Fruit fly (Drosophila melanogaster): ENCODE results near the gene CG10600.
A peak's percentile ranks its signal among the peaks of the same experiment; 100 is the strongest.

The CG10600 gene

DNA sequence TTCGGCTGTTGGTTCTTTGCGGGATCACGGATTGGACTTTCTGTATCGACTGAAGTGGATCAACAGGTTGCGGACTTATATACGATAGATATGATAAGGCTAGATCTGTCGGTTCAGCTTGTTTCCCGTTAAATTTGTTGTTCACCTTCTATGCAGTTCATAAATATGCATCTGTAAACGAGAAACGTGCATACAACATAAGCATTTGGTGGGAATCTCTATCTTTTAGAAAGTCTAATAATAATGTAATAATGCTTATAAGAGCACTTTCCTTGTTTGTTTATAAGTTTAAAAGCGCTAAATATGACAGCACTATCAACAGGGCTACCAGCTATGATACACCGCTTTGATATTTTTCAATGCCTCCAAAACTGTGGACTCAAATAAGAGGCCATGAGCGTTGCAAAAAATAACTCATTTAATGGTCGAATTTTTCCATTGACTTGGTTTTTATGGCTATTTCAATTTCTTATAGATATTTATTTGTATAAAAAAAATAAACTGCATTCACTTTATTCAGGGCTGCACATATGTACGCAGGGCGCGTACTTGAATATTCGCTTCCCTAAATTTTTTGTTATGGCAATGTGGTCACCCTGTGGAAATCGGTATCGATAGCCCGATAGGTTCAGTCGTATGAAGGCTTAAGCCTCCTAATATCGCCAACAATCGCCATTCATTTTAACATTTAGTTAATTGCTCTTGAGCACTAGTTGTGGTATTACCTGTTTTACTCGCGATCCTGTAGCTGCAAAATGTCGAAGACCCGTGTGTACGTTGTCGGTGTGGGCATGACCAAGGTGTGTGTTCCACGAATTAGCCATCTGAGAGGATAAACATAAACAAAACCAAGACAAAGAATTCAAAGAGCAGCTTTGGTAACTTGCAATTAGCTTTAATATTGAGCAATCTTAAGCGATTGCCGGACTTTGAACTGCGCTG, 8.6 kb downstream of the CG10600 start, which contains the start of the genes CG17597 and ScpX:
CG17597 (minus strand) TSS at position 567 of the 942 bp plus-strand sequence.
ScpX (plus strand) TSS at position 643 of the 942 bp plus-strand sequence.
- no peak for TF ChIP-seq pan (optimal IDR thresholded peaks at IDR 0.05)
- TF ChIP-seq EcR (GFP tag; optimal IDR thresholded peaks at IDR 0.05), result no peak
- no peak for TF ChIP-seq usp (GFP tag; optimal IDR thresholded peaks at IDR 0.05)
- no peak for TF ChIP-seq psq (optimal IDR thresholded peaks at IDR 0.05)
- TF ChIP-seq CG8478 (optimal IDR thresholded peaks at IDR 0.05), result no peak
- TF ChIP-seq Dll (optimal IDR thresholded peaks at IDR 0.05), result no peak

DNA sequence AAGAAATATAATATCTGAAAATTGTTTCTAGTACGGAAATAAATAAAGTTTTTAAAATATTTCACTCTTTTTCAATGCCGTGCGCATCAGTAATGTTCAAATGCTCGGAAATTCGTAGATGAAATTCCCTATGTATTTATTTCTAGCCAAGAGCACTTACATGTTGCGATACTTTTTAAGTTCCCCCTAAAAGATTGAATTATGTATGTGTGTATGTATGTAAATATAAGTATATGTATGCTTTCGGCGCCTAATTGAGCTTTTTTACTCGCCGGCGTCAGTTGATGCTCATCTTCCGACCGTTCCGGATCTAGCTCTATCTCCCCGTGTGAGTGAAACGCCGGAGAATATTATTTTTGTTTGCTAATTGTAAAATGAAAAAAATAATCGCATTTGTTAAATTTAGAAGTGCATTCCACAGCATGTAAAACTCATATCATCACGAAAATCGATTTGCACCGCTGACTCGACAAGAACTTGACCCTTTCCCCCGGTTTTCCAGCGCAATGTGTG, 12.9 kb downstream of the CG10600 start, which contains the start of gene Ugt36E1:
Ugt36E1 (plus strand) TSS at position 275 of the 513 bp plus-strand sequence.
- TF ChIP-seq EcR (GFP tag; optimal IDR thresholded peaks at IDR 0.05), result no peak
- TF ChIP-seq usp (GFP tag; optimal IDR thresholded peaks at IDR 0.05), result no peak
- TF ChIP-seq CG8478 (optimal IDR thresholded peaks at IDR 0.05), result no peak
- TF ChIP-seq pan (optimal IDR thresholded peaks at IDR 0.05), result peak; percentile 30
- no peak for TF ChIP-seq Dll (optimal IDR thresholded peaks at IDR 0.05)
- no peak for TF ChIP-seq psq (optimal IDR thresholded peaks at IDR 0.05)

DNA sequence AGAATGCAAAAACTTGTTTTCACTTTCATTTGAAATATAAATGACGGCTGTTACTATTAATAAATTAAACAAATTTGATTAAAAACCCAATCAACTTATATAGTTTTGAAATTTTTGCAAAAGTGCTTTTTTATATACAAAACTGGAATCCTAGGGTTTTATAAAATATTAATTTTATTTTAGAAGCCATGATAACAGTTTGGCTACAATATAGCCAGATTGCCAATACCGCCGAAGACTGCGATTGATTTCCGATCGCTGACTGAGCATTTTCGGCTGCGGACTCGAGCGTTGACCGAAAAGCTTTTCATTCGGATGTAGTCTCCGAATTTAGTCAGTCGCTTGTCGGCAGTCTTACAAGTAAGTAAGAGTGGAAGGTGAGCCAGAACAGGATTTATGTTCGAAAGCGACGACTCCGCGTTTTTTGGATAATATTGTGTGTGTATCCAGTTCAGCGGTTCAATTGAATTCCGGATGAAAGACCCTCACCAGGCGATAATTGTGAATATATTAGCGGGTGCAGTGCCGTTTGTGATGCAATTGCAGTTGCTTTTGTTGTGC, 16.2 kb downstream of the CG10600 start, which contains the start of gene Ugt36D1:
Ugt36D1 (plus strand) TSS at position 306 of the 561 bp plus-strand sequence.
- no peak for TF ChIP-seq usp (GFP tag; optimal IDR thresholded peaks at IDR 0.05)
- no peak for TF ChIP-seq CG8478 (optimal IDR thresholded peaks at IDR 0.05)
- TF ChIP-seq psq (optimal IDR thresholded peaks at IDR 0.05), result no peak
- TF ChIP-seq pan (optimal IDR thresholded peaks at IDR 0.05), result no peak
- TF ChIP-seq EcR (GFP tag; optimal IDR thresholded peaks at IDR 0.05), result peak in 1 of 2 experiments; percentile 21

DNA sequence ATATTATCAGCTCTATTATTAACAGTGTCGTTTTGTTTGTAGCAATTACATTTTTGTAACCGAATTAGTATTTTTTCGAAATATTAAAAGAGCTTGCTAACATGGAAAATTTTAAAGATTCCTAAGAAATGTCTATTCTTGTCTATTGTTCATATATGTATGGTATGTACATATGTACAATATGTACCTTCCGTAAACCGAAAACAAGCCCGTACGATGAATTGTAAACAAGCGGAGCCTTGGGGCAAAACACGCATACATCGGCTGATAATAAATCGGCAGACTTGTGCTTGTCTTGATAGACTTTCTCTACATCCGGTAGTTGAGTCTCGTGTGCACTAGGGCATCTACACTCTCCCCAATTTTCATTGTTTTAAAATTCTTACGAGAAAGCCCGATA, 16.7 kb downstream of the CG10600 start:
- no peak for TF ChIP-seq CG8478 (optimal IDR thresholded peaks at IDR 0.05)

DNA sequence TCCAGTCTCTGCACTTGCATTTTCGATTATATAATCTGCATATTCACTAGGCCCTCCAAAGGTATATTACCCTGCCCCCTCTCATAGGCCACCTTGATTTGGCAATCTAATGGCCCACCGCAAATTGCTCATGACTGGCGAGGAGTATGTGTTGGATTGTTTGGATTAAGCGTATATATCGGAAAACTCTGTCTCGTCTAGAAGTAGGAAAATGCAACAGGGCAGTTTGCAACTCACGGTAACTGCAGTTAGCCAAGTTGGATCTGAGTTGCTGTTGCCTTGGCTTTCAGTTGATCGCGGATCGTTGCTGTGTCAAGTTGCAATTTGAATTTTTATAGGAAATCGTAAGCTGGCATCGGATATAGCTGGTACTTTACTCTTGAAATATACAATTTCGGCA, 20.4 kb downstream of the CG10600 start, which contains the start of gene Ugt36F1:
Ugt36F1 (plus strand) TSS at position 301 of the 400 bp plus-strand sequence.
- TF ChIP-seq Dll (optimal IDR thresholded peaks at IDR 0.05) (no peak), psq (optimal IDR thresholded peaks at IDR 0.05) (no peak), pan (optimal IDR thresholded peaks at IDR 0.05) (no peak), CG8478 (optimal IDR thresholded peaks at IDR 0.05) (no peak), EcR (GFP tag; optimal IDR thresholded peaks at IDR 0.05) (no peak), usp (GFP tag; optimal IDR thresholded peaks at IDR 0.05) (no peak)

DNA sequence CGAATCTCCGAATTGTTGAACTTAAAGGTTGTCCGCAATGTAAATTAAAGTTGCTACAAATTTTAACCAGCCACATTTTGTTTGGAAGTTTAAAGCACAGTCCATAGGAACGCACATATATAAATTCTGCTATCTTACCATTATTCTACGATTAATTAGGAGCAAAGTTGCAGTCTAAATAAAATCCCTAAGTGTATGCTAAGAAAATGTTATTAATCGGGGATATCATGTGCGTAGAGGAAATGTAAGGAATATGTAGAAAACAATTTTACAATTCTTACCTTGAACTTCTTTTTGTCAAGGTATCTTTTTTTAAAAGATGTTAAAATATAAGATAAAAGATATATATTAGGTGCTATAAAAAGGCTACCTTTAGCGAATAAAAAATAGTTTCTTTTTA, 21.1 kb downstream of the CG10600 start:
- TF ChIP-seq pan (optimal IDR thresholded peaks at IDR 0.05) (no peak), EcR (GFP tag; optimal IDR thresholded peaks at IDR 0.05) (no peak)

DNA sequence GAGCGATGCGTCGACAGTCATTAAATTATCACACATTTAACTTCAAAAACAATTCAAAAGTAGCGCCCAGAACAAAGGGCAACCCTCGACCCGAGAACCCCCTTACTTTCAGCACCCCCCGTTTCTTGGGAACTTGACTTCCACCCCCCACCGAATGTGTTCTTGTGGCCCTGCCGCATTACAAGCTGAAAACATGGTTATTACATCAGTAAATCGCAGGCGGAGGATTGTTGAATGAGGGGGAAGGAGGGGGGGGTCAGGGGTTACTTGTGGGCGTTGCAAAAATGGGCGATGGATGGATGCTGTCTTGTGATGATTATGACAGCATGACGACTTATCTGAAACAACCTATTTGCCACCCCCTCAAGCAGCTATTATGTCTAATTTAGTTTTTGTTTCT, 24.3 kb downstream of the CG10600 start:
- TF ChIP-seq CG8478 (optimal IDR thresholded peaks at IDR 0.05) (no peak), psq (optimal IDR thresholded peaks at IDR 0.05) (no peak), EcR (GFP tag; optimal IDR thresholded peaks at IDR 0.05) (no peak), Dll (optimal IDR thresholded peaks at IDR 0.05) (no peak)

DNA sequence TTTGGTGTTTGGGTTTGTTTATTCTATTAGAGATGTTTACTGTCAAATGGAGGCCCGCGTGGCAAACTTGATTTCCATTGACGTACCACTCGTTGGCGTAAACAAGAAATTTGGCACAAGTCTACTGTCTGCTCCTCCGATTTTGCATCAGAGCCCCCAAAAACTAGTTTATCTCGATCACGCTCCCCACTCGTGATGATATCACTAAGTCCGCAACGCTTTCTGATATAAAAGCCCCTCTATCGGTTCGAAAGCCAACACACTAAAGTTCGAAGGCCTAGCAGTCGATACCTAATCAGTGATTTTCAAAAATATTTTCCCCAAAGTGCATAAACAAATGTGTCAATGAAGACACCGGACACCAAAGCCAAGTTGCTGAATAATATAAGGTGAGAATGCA, 26.7 kb downstream of the CG10600 start:
- TF ChIP-seq CG8478 (optimal IDR thresholded peaks at IDR 0.05) (no peak), EcR (GFP tag; optimal IDR thresholded peaks at IDR 0.05) (no peak), Dll (optimal IDR thresholded peaks at IDR 0.05) (no peak), psq (optimal IDR thresholded peaks at IDR 0.05) (no peak), pan (optimal IDR thresholded peaks at IDR 0.05) (no peak), usp (GFP tag; optimal IDR thresholded peaks at IDR 0.05) (no peak)

DNA sequence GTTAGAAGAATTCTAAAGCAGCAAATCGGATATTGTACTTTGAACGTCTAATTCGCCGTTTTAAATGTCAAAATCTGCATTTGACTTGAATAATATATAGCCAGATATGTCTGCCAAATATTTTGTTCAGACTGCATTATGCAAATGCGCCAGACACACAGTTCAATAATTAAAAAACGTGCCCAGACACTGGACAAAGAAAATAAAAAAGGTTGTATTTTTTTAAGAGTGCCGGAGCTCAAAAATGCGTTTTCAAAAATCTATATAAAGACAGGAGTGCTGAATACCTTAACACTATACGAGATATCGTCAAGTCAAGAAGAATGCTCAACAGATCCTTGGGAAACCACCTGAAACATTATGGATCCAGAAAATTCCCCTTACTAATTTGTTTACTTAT, 27.1 kb downstream of the CG10600 start, which contains the start of the genes CG17325 and CG42305:
CG17325 (plus strand) TSS at position 301 of the 400 bp plus-strand sequence.
CG42305 (plus strand) TSS at position 301 of the 400 bp plus-strand sequence.
- TF ChIP-seq CG8478 (optimal IDR thresholded peaks at IDR 0.05) (no peak), EcR (GFP tag; optimal IDR thresholded peaks at IDR 0.05) (no peak), Dll (optimal IDR thresholded peaks at IDR 0.05) (no peak), usp (GFP tag; optimal IDR thresholded peaks at IDR 0.05) (no peak), pan (optimal IDR thresholded peaks at IDR 0.05) (no peak), psq (optimal IDR thresholded peaks at IDR 0.05) (no peak)

DNA sequence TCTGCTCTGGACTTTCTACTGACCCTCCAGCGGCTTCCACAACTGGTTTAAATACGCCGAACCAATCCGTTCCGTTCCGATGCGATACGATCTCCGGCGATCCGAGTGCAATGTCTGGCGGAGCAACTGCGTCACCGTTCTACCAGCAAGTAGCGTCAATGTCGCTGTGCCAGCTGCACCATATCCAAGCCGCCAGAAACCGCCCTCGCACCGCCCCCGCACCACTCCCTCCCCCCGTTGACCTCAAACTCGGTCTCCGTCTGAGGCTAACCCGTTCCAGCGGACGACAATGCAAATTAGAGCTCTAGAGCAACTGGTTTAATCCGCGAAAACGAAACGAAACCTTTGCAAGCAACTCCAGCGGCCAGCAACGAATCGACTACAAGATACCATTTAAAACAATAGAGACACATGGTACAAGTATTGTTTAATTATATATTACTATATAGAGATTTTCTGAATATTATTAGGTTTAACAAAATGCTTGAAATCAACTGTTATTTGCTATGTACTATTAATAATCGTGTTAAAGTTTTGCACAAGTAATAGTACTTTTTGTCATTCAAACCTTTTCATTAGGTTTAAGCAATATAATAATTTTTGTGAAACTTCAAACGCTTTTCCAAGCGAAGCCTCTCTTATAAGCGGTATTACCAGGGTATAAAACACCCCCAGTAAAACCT, 28.4 kb downstream of the CG10600 start, which contains the start of the genes CG10570 and CG42502:
CG10570 (minus strand) TSS at position 293 of the 683 bp plus-strand sequence.
CG42502 (minus strand) TSS at position 293 of the 683 bp plus-strand sequence.
- no peak for TF ChIP-seq psq (optimal IDR thresholded peaks at IDR 0.05)
- peak; percentile 73 for TF ChIP-seq pan (optimal IDR thresholded peaks at IDR 0.05)
- TF ChIP-seq usp (GFP tag; optimal IDR thresholded peaks at IDR 0.05), result no peak

DNA sequence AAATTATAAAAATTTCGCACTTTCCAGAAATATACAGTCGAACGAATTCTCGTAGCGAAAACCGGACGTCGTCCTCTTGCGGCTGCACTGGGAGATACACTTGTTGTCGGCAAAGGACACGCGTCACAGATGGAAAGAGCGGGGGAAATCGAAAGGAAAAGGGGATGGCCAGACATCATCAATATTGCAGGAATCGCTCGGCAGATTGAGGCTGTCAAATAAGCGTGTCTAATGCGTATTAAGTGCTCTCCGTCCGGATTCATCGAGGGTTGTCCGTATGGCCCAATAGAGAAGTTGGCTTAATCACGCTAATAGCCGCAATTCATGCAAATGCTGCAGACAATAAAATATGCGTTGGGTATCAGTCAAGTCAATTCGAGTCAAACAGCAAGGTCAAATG, 30.0 kb downstream of the CG10600 start:
- TF ChIP-seq Dll (optimal IDR thresholded peaks at IDR 0.05) (no peak), psq (optimal IDR thresholded peaks at IDR 0.05) (no peak), EcR (GFP tag; optimal IDR thresholded peaks at IDR 0.05) (no peak), usp (GFP tag; optimal IDR thresholded peaks at IDR 0.05) (no peak), pan (optimal IDR thresholded peaks at IDR 0.05) (no peak), CG8478 (optimal IDR thresholded peaks at IDR 0.05) (no peak)
